Worm (Caenorhabditis elegans): ENCODE data around the gene T03F7.6.

ce11 chrV:11251798-11252197 is 42.7 kb upstream of the T03F7.6 start:
- TF ChIP-seq ceh-13 (GFP tag; optimal IDR thresholded peaks at IDR 0.05) (no peak), tbx-11 (GFP tag; IDR thresholded peaks at IDR 0.05) (no peak), ama-1 (optimal IDR thresholded peaks at IDR 0.05) (no peak), aly-1 (tag; optimal IDR thresholded peaks at IDR 0.05) (no peak), pes-1 (GFP tag; IDR thresholded peaks at IDR 0.05) (no peak)
